Worm (Caenorhabditis elegans): ENCODE data around the gene F14H3.12.
A peak's percentile ranks its signal among the peaks of the same experiment; 100 is the strongest.

F14H3.12 gene

DNA sequence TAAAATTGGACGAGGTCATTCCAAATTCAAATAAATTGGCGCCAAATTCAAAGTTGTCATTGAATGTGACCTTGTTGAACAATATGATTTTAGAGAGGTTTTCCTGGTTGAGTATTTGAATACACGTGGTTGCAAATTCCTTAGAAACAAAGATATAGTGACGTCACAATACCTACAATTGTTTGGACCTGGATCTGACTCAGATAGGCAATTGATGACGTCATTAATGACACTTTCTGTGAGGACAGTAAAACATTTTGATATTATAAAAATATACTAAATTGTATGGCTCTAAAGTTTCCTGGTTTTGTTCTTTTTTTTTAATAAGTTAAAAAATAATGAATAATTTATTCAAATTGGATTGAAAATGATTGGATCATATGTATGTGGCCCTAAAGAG lies 33.7 kb downstream of the F14H3.12 start:
- no peak for TF ChIP-seq ekl-4 (GFP tag; IDR thresholded peaks at IDR 0.05)
- no peak for TF ChIP-seq unc-62 (GFP tag; optimal IDR thresholded peaks at IDR 0.05)
- TF ChIP-seq bed-2 (GFP tag; IDR thresholded peaks at IDR 0.05) = no peak
- no peak for TF ChIP-seq B0019.2 (GFP tag; conservative IDR thresholded peaks at IDR 0.05)
- TF ChIP-seq madf-3 (GFP tag; IDR thresholded peaks at IDR 0.05) = no peak
- no peak for TF ChIP-seq ztf-26 (tag; optimal IDR thresholded peaks at IDR 0.05)
- TF ChIP-seq somi-1 (GFP tag; optimal IDR thresholded peaks at IDR 0.05) = no peak
- TF ChIP-seq cebp-2 (GFP tag; IDR thresholded peaks at IDR 0.05) = no peak
- no peak for TF ChIP-seq D2030.7 (GFP tag; IDR thresholded peaks at IDR 0.05)
- TF ChIP-seq rec-8 (tag; optimal IDR thresholded peaks at IDR 0.05) = no peak
- no peak for TF ChIP-seq bed-1 (GFP tag; IDR thresholded peaks at IDR 0.05)
- TF ChIP-seq F10E7.11 (tag; optimal IDR thresholded peaks at IDR 0.05) = no peak
- TF ChIP-seq nfya-1 (tag; optimal IDR thresholded peaks at IDR 0.05; ENCODE audit: borderline replicate concordance, insufficient read depth) = no peak
- TF ChIP-seq hlh-12 (tag; optimal IDR thresholded peaks at IDR 0.05) = no peak

DNA sequence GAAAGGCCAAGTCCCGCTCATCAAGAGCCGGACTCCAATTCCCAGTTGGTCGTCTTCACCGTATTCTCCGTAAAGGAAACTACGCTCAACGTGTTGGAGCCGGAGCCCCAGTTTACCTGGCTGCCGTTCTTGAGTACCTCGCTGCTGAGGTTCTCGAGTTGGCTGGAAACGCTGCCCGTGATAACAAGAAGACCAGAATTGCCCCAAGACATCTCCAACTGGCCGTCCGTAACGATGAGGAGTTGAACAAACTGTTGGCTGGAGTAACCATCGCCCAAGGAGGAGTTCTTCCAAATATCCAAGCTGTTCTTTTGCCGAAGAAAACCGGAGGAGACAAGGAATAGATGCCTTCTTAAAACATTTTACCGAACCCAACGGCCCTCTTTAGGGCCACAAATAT lies 34.3 kb downstream of the F14H3.12 start:
- TF ChIP-seq ekl-4 (GFP tag; IDR thresholded peaks at IDR 0.05) = peak; percentile 31; the same call in 1 of the 2 replicates

DNA sequence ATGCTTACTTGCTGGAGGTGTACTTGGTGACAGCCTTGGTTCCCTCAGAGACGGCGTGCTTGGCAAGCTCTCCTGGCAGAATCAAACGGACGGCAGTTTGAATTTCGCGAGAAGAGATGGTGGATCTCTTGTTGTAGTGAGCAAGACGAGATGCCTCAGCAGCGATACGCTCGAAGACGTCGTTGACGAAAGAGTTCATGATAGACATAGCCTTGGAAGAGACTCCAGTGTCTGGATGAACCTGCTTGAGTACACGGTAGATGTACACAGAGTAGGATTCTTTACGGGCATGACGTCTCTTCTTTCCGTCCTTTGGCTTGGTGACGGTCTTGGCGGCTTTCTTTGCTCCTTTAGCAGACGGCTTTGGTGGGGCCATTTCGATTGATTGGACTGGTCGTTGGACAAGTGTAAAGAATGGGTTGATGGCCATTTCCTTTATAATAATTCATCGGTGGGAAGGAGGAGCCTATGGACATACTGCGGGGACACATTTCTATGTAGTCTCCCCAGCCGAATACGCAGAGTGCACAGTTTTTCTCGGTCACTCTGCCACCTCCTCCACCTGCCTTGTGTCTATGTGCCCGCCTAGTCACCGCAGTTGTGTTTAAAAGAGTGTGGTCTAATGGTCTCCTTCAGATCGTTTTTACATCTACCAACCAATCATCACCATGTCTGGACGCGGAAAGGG lies 34.8 kb downstream of the F14H3.12 start, which contains the start of the genes his-4 and his-3:
Gene his-4 (minus strand): TSS at position 376 of the 688 bp plus-strand sequence.
Gene his-3 (plus strand): TSS at position 669 of the 688 bp plus-strand sequence.
- TF ChIP-seq hsf-1 (GFP tag; IDR thresholded peaks at IDR 0.05) = 0 out of 2 replicates have a peak, but pooled peaks have one; percentile 15
- TF ChIP-seq F39B2.1 (GFP tag; IDR thresholded peaks at IDR 0.05) = peak; percentile 88; the same call in 1 of the 2 replicates
- TF ChIP-seq dox-1 (GFP tag; IDR thresholded peaks at IDR 0.05) = 0 out of 2 replicates have a peak, but pooled peaks have one; percentile 15
- TF ChIP-seq nhr-80 (tag; optimal IDR thresholded peaks at IDR 0.05) = peak; percentile 17
- peak; percentile 31 for TF ChIP-seq pbrm-1 (GFP tag; IDR thresholded peaks at IDR 0.05)
- peak; percentile 10; the same call in 1 of the 2 replicates for TF ChIP-seq hmg-1.2 (GFP tag; IDR thresholded peaks at IDR 0.05)
- 0 out of 2 replicates have a peak, but pooled peaks have one; percentile 13 for TF ChIP-seq mcd-1 (GFP tag; IDR thresholded peaks at IDR 0.05)

DNA sequence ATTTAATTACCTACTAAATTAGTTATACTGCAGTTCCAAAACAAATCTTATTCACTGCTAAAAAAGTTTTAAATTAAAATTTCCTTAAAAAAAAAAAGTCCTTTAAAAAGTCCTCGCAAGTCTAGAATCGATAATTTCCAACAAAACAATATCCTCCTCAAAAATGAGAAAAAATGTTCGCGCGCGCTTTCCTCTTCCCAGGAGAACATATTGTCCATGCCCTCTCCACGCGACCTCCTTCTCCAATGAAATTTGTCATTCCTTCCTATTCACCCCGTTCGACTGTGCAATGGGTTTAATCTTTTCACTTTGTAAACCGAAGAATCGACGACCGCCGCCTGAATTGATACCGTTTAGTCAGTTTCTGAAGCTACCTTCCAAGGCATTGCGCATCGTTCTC lies 39.0 kb downstream of the F14H3.12 start, which contains the start of gene T10C6.10:
Gene T10C6.10 (plus strand): TSS at position 248 of the 400 bp plus-strand sequence.
- TF ChIP-seq aptf-2 (GFP tag; conservative IDR thresholded peaks at IDR 0.05) (peak; percentile 97), aptf-3 (GFP tag; IDR thresholded peaks at IDR 0.05) (0 out of 2 replicates have a peak, but pooled peaks have one; percentile 65), athp-1 (tag; optimal IDR thresholded peaks at IDR 0.05) (no peak), nhr-120 (GFP tag; IDR thresholded peaks at IDR 0.05) (no peak), madf-6 (GFP tag; IDR thresholded peaks at IDR 0.05) (0 out of 2 replicates have a peak, but pooled peaks have one; percentile 15)

DNA sequence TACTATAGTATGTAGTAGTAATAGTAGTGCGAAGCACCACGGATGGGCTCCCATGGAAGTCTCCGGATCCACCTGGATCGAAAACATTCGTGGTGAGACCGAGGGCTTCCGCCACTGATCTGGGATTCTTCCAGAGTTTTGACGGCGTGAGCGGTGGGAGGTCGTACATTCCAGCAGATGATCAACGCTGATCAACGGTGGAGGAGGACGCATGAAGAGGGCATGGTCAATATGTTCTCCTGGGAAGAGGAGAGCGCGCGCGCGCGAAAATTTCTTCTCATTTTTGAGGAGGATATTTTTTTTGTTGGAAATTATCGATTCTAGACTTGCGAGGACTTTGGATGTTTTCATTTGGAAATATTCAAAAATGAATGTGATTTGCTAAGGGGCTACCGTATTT lies 41.6 kb downstream of the F14H3.12 start:
- no peak for TF ChIP-seq atf-7 (tag; optimal IDR thresholded peaks at IDR 0.05)
- peak; percentile 99 for TF ChIP-seq aptf-2 (GFP tag; conservative IDR thresholded peaks at IDR 0.05)
- TF ChIP-seq mel-28 (tag; optimal IDR thresholded peaks at IDR 0.05; ENCODE audit: borderline replicate concordance) = no peak
- TF ChIP-seq ekl-4 (GFP tag; IDR thresholded peaks at IDR 0.05) = no peak
- TF ChIP-seq madf-8 (GFP tag; conservative IDR thresholded peaks at IDR 0.05) = peak; percentile 56; the same call in 1 of the 2 replicates
- TF ChIP-seq zfh-2 (GFP tag; conservative IDR thresholded peaks at IDR 0.05) = 0 out of 2 replicates have a peak, but pooled peaks have one; percentile 39
- TF ChIP-seq madf-6 (GFP tag; IDR thresholded peaks at IDR 0.05) = peak; percentile 86
- peak; percentile 97 for TF ChIP-seq aptf-3 (GFP tag; IDR thresholded peaks at IDR 0.05)
- TF ChIP-seq B0035.1 (tag; optimal IDR thresholded peaks at IDR 0.05) = no peak
- no peak for TF ChIP-seq ceh-40 (GFP tag; IDR thresholded peaks at IDR 0.05)
- TF ChIP-seq lin-54 (GFP tag; optimal IDR thresholded peaks at IDR 0.05) = no peak
- no peak for TF ChIP-seq fkh-3 (tag; optimal IDR thresholded peaks at IDR 0.05)
